Worm (Caenorhabditis elegans) whole organism, L4/young adult: ENCODE results near the gene C17G1.2.

Experiments used
- W03F9.2 ChIP-seq: fragments of 150-350 bp; optimal IDR thresholded peaks from 2 replicates; lab custom pipeline; 2014; ENCODE audit warnings: missing biosample characterization, missing genetic modification characterization
- dao-5 ChIP-seq: sonication (generic microtip); optimal IDR thresholded peaks from 2 replicates; lab custom pipeline; 2016; ENCODE audit warnings: missing genotype, missing genetic modification characterization, moderate library complexity, missing compliant biosample characterization
- him-1 ChIP-seq: sonication (generic microtip); optimal IDR thresholded peaks from 2 replicates; lab custom pipeline; 2016; ENCODE audit warnings: missing genotype, missing genetic modification reagents, missing genetic modification characterization, missing compliant biosample characterization

- TF ChIP-seq him-1 (tag; lab: Kevin White, UChicago) (no peak), W03F9.2 (no peak), dao-5 (tag; lab: Kevin White, UChicago) (no peak)
These were observed 27.2 kb downstream of the C17G1.2 start for ce11 chrX:9948528-9948927.
